Fruit fly (Drosophila melanogaster) whole organism, embryonic: ENCODE results near the gene Upf2.

Experiments
- Adf1 ChIP-seq: fragments of 200-800 bp; sonication (Bioruptor generic); IDR thresholded peaks from 2 replicates; pipeline ENCODE4 v1.3.6; 2022; ENCODE audit warnings: missing biosample characterization, missing genetic modification characterization
- Antp ChIP-seq: fragments of 200-800 bp; sonication (Bioruptor generic); optimal IDR thresholded peaks from 3 replicates; lab custom pipeline; 2016; ENCODE audit warnings: missing biosample characterization, missing genetic modification characterization
- Awh ChIP-seq: fragments of 200-800 bp; sonication (Bioruptor generic); IDR thresholded peaks from 2 replicates; pipeline ENCODE4, ENCODE4 v1.3.6; 2022; ENCODE audit warnings: missing biosample characterization, missing genetic modification characterization
- Bdp1 ChIP-seq: fragments of 200-800 bp; sonication (Bioruptor generic); optimal IDR thresholded peaks from 3 replicates; lab custom pipeline; 2016; ENCODE audit warnings: missing biosample characterization, missing genetic modification characterization
- BtbVII ChIP-seq: fragments of 200-800 bp; sonication (Bioruptor generic); optimal IDR thresholded peaks from 3 replicates; lab custom pipeline; 2017; ENCODE audit warnings: missing biosample characterization, mild to moderate bottlenecking, missing genetic modification characterization
- CG10274 ChIP-seq: fragments of 200-800 bp; sonication (Bioruptor generic); optimal IDR thresholded peaks from 3 replicates; lab custom pipeline; 2017; ENCODE audit warnings: missing biosample characterization, mild to moderate bottlenecking, missing genetic modification characterization
- CG11696 ChIP-seq: fragments of 200-800 bp; sonication (Bioruptor generic); IDR thresholded peaks from 2 replicates; pipeline ENCODE4 v1.3.6; 2022; ENCODE audit warnings: missing biosample characterization, missing genetic modification characterization
- CG13775 ChIP-seq: fragments of 200-800 bp; sonication (Bioruptor generic); optimal IDR thresholded peaks from 3 replicates; lab custom pipeline; 2017; ENCODE audit warnings: missing biosample characterization, mild to moderate bottlenecking, missing genetic modification characterization
- CG1529 ChIP-seq: fragments of 200-800 bp; sonication (Bioruptor generic); optimal IDR thresholded peaks from 3 replicates; lab custom pipeline; 2018; ENCODE audit warnings: missing biosample characterization, missing genetic modification characterization
- CG1602 ChIP-seq: fragments of 200-800 bp; sonication (Bioruptor generic); optimal IDR thresholded peaks from 3 replicates; lab custom pipeline; 2016; ENCODE audit warnings: missing biosample characterization, missing genetic modification characterization
- CG1603 ChIP-seq: fragments of 200-800 bp; sonication (Bioruptor generic); optimal IDR thresholded peaks from 2 replicates; lab custom pipeline; 2019; ENCODE audit warnings: missing biosample characterization, mild to moderate bottlenecking, missing genetic modification characterization, moderate library complexity
- CG33213 ChIP-seq: fragments of 200-800 bp; sonication (Bioruptor generic); optimal IDR thresholded peaks from 3 replicates; lab custom pipeline; 2016; ENCODE audit warnings: missing biosample characterization, missing genetic modification characterization
- CG3407 ChIP-seq: fragments of 200-800 bp; sonication (Bioruptor generic); optimal IDR thresholded peaks from 2 replicates; lab custom pipeline; 2018; ENCODE audit warnings: missing biosample characterization, mild to moderate bottlenecking, missing genetic modification characterization
- CG3838 ChIP-seq: fragments of 200-800 bp; sonication (Bioruptor generic); optimal IDR thresholded peaks from 3 replicates; lab custom pipeline; 2016; ENCODE audit warnings: missing biosample characterization, missing genetic modification characterization
- CG3847 ChIP-seq: fragments of 200-800 bp; sonication (Bioruptor generic); IDR thresholded peaks from 2 replicates; pipeline ENCODE4 v1.3.6; 2022; ENCODE audit warnings: missing biosample characterization, missing genetic modification characterization
- CG42726 ChIP-seq: fragments of 200-800 bp; sonication (Bioruptor generic); IDR thresholded peaks from 2 replicates; pipeline ENCODE4 v1.3.6; 2022; ENCODE audit warnings: missing biosample characterization, missing genetic modification characterization; ENCODE audit not compliant: partially characterized antibody
- CG5180 ChIP-seq: fragments of 200-800 bp; sonication (Bioruptor generic); optimal IDR thresholded peaks from 3 replicates; lab custom pipeline; 2017; ENCODE audit warnings: missing biosample characterization, missing genetic modification characterization, mild to moderate bottlenecking, moderate library complexity, missing genetic modification reagents
- CG7928 ChIP-seq: fragments of 200-800 bp; sonication (Bioruptor generic); optimal IDR thresholded peaks from 2 replicates; lab custom pipeline; 2017; ENCODE audit warnings: missing biosample characterization, mild to moderate bottlenecking, missing genetic modification characterization
- CG9437 ChIP-seq: fragments of 200-800 bp; sonication (Bioruptor generic); optimal IDR thresholded peaks from 2 replicates; lab custom pipeline; 2018; ENCODE audit warnings: missing biosample characterization, mild to moderate bottlenecking, missing genetic modification characterization
- CG9932 ChIP-seq: fragments of 200-800 bp; sonication (Bioruptor generic); IDR thresholded peaks from 2 replicates; pipeline ENCODE4 v1.3.6; 2022; ENCODE audit warnings: missing biosample characterization, missing genetic modification characterization
- CrebB ChIP-seq: fragments of 200-800 bp; sonication (Bioruptor generic); optimal IDR thresholded peaks from 3 replicates; lab custom pipeline; 2018; ENCODE audit warnings: missing biosample characterization, mild to moderate bottlenecking, missing genetic modification characterization
- Drgx ChIP-seq: fragments of 200-800 bp; sonication (Bioruptor generic); IDR thresholded peaks from 2 replicates; pipeline ENCODE4 v1.3.6; 2022; ENCODE audit warnings: missing biosample characterization, missing genetic modification characterization
- Elba2 ChIP-seq: fragments of 200-800 bp; sonication (Bioruptor generic); optimal IDR thresholded peaks from 3 replicates; lab custom pipeline; 2016; ENCODE audit warnings: missing biosample characterization, missing genetic modification characterization
- Fer3 ChIP-seq: fragments of 200-800 bp; sonication (Bioruptor generic); optimal IDR thresholded peaks from 2 replicates; lab custom pipeline; 2018; ENCODE audit warnings: missing biosample characterization, mild to moderate bottlenecking, missing genetic modification characterization, moderate library complexity
- Mad ChIP-seq: fragments of 200-800 bp; sonication (Bioruptor generic); optimal IDR thresholded peaks from 2 replicates; lab custom pipeline; 2016; ENCODE audit warnings: missing biosample characterization, missing genetic modification characterization
- Six4 ChIP-seq: fragments of 200-800 bp; sonication (Bioruptor generic); optimal IDR thresholded peaks from 2 replicates; lab custom pipeline; 2016; ENCODE audit warnings: missing biosample characterization, missing genetic modification characterization
- bab2 ChIP-seq: fragments of 200-800 bp; sonication (Bioruptor generic); optimal IDR thresholded peaks from 2 replicates; lab custom pipeline; 2016; ENCODE audit warnings: missing biosample characterization, missing genetic modification characterization
- cg ChIP-seq: fragments of 200-800 bp; sonication (Bioruptor generic); optimal IDR thresholded peaks from 3 replicates; lab custom pipeline; 2019; ENCODE audit warnings: missing biosample characterization, mild to moderate bottlenecking, missing genetic modification characterization, moderate library complexity
- chm ChIP-seq: fragments of 200-800 bp; sonication (Bioruptor generic); IDR thresholded peaks from 2 replicates; pipeline ENCODE4 v1.3.6; 2022; ENCODE audit warnings: missing biosample characterization, missing genetic modification characterization
- ems ChIP-seq: fragments of 200-800 bp; sonication (Bioruptor generic); optimal IDR thresholded peaks from 3 replicates; lab custom pipeline; 2016; ENCODE audit warnings: missing biosample characterization, missing genetic modification characterization
- exex ChIP-seq: fragments of 200-800 bp; sonication (Bioruptor generic); optimal IDR thresholded peaks from 4 replicates; lab custom pipeline; 2018; ENCODE audit warnings: missing biosample characterization, mild to moderate bottlenecking, missing genetic modification characterization, moderate library complexity
- fd64A ChIP-seq: fragments of 200-800 bp; sonication (Bioruptor generic); optimal IDR thresholded peaks from 3 replicates; lab custom pipeline; 2018; ENCODE audit warnings: missing biosample characterization, mild to moderate bottlenecking, missing genetic modification characterization
- gce ChIP-seq: fragments of 200-800 bp; sonication (Bioruptor generic); IDR thresholded peaks from 3 replicates; pipeline ENCODE4 v1.3.6; 2022; ENCODE audit warnings: missing biosample characterization, missing genetic modification characterization
- gem ChIP-seq: fragments of 200-800 bp; sonication (Bioruptor generic); optimal IDR thresholded peaks from 2 replicates; lab custom pipeline; 2019; ENCODE audit warnings: missing biosample characterization, mild to moderate bottlenecking, missing genetic modification characterization, moderate library complexity
- grau ChIP-seq: fragments of 200-800 bp; optimal IDR thresholded peaks from 3 replicates; lab custom pipeline; 2019; ENCODE audit warnings: missing biosample characterization, mild to moderate bottlenecking, missing genetic modification characterization, moderate library complexity
- kni ChIP-seq: fragments of 200-800 bp; sonication (Bioruptor generic); optimal IDR thresholded peaks from 3 replicates; lab custom pipeline; 2017; ENCODE audit warnings: mild to moderate bottlenecking, missing biosample characterization, missing genetic modification reagents, missing genetic modification characterization
- nom ChIP-seq: fragments of 200-800 bp; sonication (Bioruptor generic); optimal IDR thresholded peaks from 2 replicates; lab custom pipeline; 2017; ENCODE audit warnings: missing biosample characterization, missing genetic modification characterization, mild to moderate bottlenecking, moderate library complexity, missing genetic modification reagents
- onecut ChIP-seq: fragments of 200-800 bp; sonication (Bioruptor generic); IDR thresholded peaks from 2 replicates; pipeline ENCODE4 v1.3.6; 2022; ENCODE audit warnings: missing biosample characterization, missing genetic modification characterization
- pita ChIP-seq: fragments of 200-800 bp; sonication (Bioruptor generic); optimal IDR thresholded peaks from 2 replicates; lab custom pipeline; 2017; ENCODE audit warnings: missing biosample characterization, mild to moderate bottlenecking, missing genetic modification characterization
- pros ChIP-seq: fragments of 200-800 bp; sonication (Bioruptor generic); optimal IDR thresholded peaks from 3 replicates; lab custom pipeline; 2019; ENCODE audit warnings: missing biosample characterization, mild to moderate bottlenecking, missing genetic modification characterization, moderate library complexity
- pzg ChIP-seq: fragments of 200-800 bp; sonication (Bioruptor generic); optimal IDR thresholded peaks from 3 replicates; lab custom pipeline; 2018; ENCODE audit warnings: missing biosample characterization, mild to moderate bottlenecking, missing genetic modification characterization, moderate library complexity
- sd ChIP-seq: fragments of 200-800 bp; sonication (Bioruptor generic); optimal IDR thresholded peaks from 3 replicates; lab custom pipeline; 2018; ENCODE audit warnings: missing biosample characterization, mild to moderate bottlenecking, missing genetic modification characterization, moderate library complexity
- sisA ChIP-seq: fragments of 200-800 bp; sonication (Bioruptor generic); IDR thresholded peaks from 2 replicates; pipeline ENCODE4 v1.3.6; 2022; ENCODE audit warnings: missing biosample characterization, missing genetic modification characterization
- slp2 ChIP-seq: fragments of 200-800 bp; sonication (Bioruptor generic); optimal IDR thresholded peaks from 2 replicates; lab custom pipeline; 2016; ENCODE audit warnings: missing biosample characterization, missing genetic modification characterization
- toy ChIP-seq: fragments of 200-800 bp; sonication (Bioruptor generic); IDR thresholded peaks from 2 replicates; pipeline ENCODE4 v1.3.6; 2022; ENCODE audit warnings: missing biosample characterization, missing genetic modification characterization
- usp ChIP-seq: fragments of >200 bp; optimal IDR thresholded peaks from 2 replicates; lab custom pipeline; 2017; ENCODE audit warnings: missing biosample characterization, missing genetic modification characterization
- vfl ChIP-seq: fragments of 200-800 bp; sonication (Bioruptor generic); optimal IDR thresholded peaks from 2 replicates; lab custom pipeline; 2016; ENCODE audit warnings: missing biosample characterization, missing genetic modification characterization
- vnd ChIP-seq: fragments of 200-800 bp; sonication (Bioruptor generic); IDR thresholded peaks from 3 replicates; pipeline ENCODE4 v1.3.6; 2022; ENCODE audit warnings: missing biosample characterization, missing genetic modification characterization; ENCODE audit not compliant: partially characterized antibody
- z ChIP-seq: fragments of 200-800 bp; sonication (Bioruptor generic); IDR thresholded peaks from 3 replicates; pipeline ENCODE4 v1.3.6; 2022; ENCODE audit warnings: missing biosample characterization, missing genetic modification characterization
- zfh1 ChIP-seq: fragments of 200-800 bp; sonication (Bioruptor generic); IDR thresholded peaks from 3 replicates; pipeline ENCODE4 v1.3.6; 2022; ENCODE audit warnings: missing biosample characterization, missing genetic modification characterization

The Upf2 gene

dm6 chrX:8091017-8091620, 15.9 kb upstream of the Upf2 start (continued):
- peak; percentile 92 for TF ChIP-seq CrebB
- TF ChIP-seq ems (GFP tag; lab: Kevin White, UChicago): peak; percentile 91
- peak; percentile 79 for TF ChIP-seq Bdp1 (GFP tag; lab: Kevin White, UChicago)
- peak; percentile 87 for TF ChIP-seq bab2 (GFP tag; lab: Kevin White, UChicago)
- TF ChIP-seq onecut (GFP tag; lab: Robert Waterston, UW): peak; percentile 95
- TF ChIP-seq BtbVII: peak; percentile 97
- peak; percentile 88 for TF ChIP-seq CG5180 (GFP tag; lab: Kevin White, UChicago)
- TF ChIP-seq usp: no peak
- TF ChIP-seq exex (tag; lab: Kevin White, UChicago): peak; percentile 81
- peak; percentile 88 for TF ChIP-seq CG9437 (GFP tag; lab: Kevin White, UChicago)
- TF ChIP-seq z (GFP tag; lab: Robert Waterston, UW): peak; percentile 76
- peak; percentile 96 for TF ChIP-seq Fer3 (tag; lab: Kevin White, UChicago)
- TF ChIP-seq Six4 (GFP tag; lab: Kevin White, UChicago): peak; percentile 93
- TF ChIP-seq nom: peak; percentile 81
- peak; percentile 86 for TF ChIP-seq CG33213 (GFP tag; lab: Kevin White, UChicago)
- TF ChIP-seq Adf1 (GFP tag; lab: Robert Waterston, UW): peak; percentile 90
- TF ChIP-seq kni (GFP tag; lab: Kevin White, UChicago): peak; percentile 9
- peak; percentile 95 for TF ChIP-seq CG1603 (tag; lab: Kevin White, UChicago)
- TF ChIP-seq Elba2 (GFP tag; lab: Kevin White, UChicago): no peak
- TF ChIP-seq CG3407 (GFP tag; lab: Kevin White, UChicago): peak; percentile 91
- peak; percentile 81 for TF ChIP-seq Antp (GFP tag; lab: Kevin White, UChicago)
- peak; percentile 82 for TF ChIP-seq CG3838
- peak; percentile 89 for TF ChIP-seq cg (GFP tag; lab: Kevin White, UChicago)
- TF ChIP-seq CG3847 (GFP tag; lab: Robert Waterston, UW): peak; percentile 97
- TF ChIP-seq CG1602: peak; percentile 94
- no peak for TF ChIP-seq pita (GFP tag; lab: Kevin White, UChicago)
- TF ChIP-seq Drgx (GFP tag; lab: Robert Waterston, UW): peak; percentile 99
- peak; percentile 99 for TF ChIP-seq zfh1
- peak; percentile 94 for TF ChIP-seq CG13775 (GFP tag; lab: Kevin White, UChicago)
- peak; percentile 96 for TF ChIP-seq toy (GFP tag; lab: Robert Waterston, UW)
- TF ChIP-seq fd64A (GFP tag; lab: Kevin White, UChicago): peak; percentile 90
- peak; percentile 99 for TF ChIP-seq chm
- peak; percentile 80 for TF ChIP-seq CG7928 (GFP tag; lab: Kevin White, UChicago)
- TF ChIP-seq vfl (GFP tag; lab: Kevin White, UChicago): peak; percentile 92
- TF ChIP-seq sisA: peak; percentile 97
- peak; percentile 99 for TF ChIP-seq Awh
- peak; percentile 86 for TF ChIP-seq sd (tag; lab: Kevin White, UChicago)
- TF ChIP-seq grau (tag; lab: Kevin White, UChicago): peak; percentile 97
- TF ChIP-seq CG9932: peak; percentile 97
- TF ChIP-seq CG10274 (GFP tag; lab: Kevin White, UChicago): peak; percentile 89
- peak; percentile 93 for TF ChIP-seq CG1529
- no peak for TF ChIP-seq CG42726 (GFP tag; lab: Robert Waterston, UW)
- peak; percentile 98 for TF ChIP-seq gce
- TF ChIP-seq slp2 (GFP tag; lab: Kevin White, UChicago): peak; percentile 74
- peak; percentile 74 for TF ChIP-seq pros (GFP tag; lab: Kevin White, UChicago)
- no peak for TF ChIP-seq vnd (GFP tag; lab: Robert Waterston, UW)
- peak; percentile 98 for TF ChIP-seq gem (tag; lab: Kevin White, UChicago)
- TF ChIP-seq pzg (GFP tag; lab: Kevin White, UChicago): peak; percentile 13
- TF ChIP-seq CG11696 (GFP tag; lab: Robert Waterston, UW): peak; percentile 96
- peak; percentile 92 for TF ChIP-seq Mad (GFP tag; lab: Kevin White, UChicago)
